Fruit fly (Drosophila melanogaster) whole organism, embryonic: ENCODE data around the gene CG14153.

ENCODE experiments used
- CG18011 ChIP-seq: fragments of 200-800 bp; sonication (Bioruptor generic); optimal IDR thresholded peaks from 2 replicates; lab custom pipeline; 2017; ENCODE audit warnings: missing biosample characterization, missing genetic modification characterization, mild to moderate bottlenecking, moderate library complexity, missing genotype
- CG18619 ChIP-seq: fragments of 200-800 bp; sonication (Bioruptor generic); optimal IDR thresholded peaks from 3 replicates; lab custom pipeline; 2017; ENCODE audit warnings: missing biosample characterization, mild to moderate bottlenecking, missing genetic modification characterization
- CG6765 ChIP-seq: fragments of 200-800 bp; sonication (Bioruptor generic); optimal IDR thresholded peaks from 3 replicates; lab custom pipeline; 2017; ENCODE audit warnings: missing biosample characterization, mild to moderate bottlenecking, missing genetic modification characterization
- CG8388 ChIP-seq: fragments of 200-800 bp; sonication (Bioruptor generic); optimal IDR thresholded peaks from 2 replicates; lab custom pipeline; 2019; ENCODE audit warnings: missing biosample characterization, mild to moderate bottlenecking, missing genetic modification characterization, moderate library complexity
- CG9609 ChIP-seq: fragments of 200-800 bp; sonication (Bioruptor generic); optimal IDR thresholded peaks from 3 replicates; lab custom pipeline; 2016; ENCODE audit warnings: missing biosample characterization, missing genetic modification characterization
- CG9797 ChIP-seq: fragments of 200-800 bp; sonication (Bioruptor generic); optimal IDR thresholded peaks from 3 replicates; lab custom pipeline; 2018; ENCODE audit warnings: missing biosample characterization, mild to moderate bottlenecking, missing genetic modification characterization
- dan ChIP-seq: fragments of 200-800 bp; sonication (Bioruptor generic); IDR thresholded peaks from 2 replicates; pipeline ENCODE4 v1.3.6; 2022; ENCODE audit warnings: missing biosample characterization, missing genetic modification characterization
- ham ChIP-seq: fragments of 200-800 bp; sonication (Bioruptor generic); IDR thresholded peaks from 2 replicates; pipeline ENCODE4 v1.3.6; 2022; ENCODE audit warnings: missing biosample characterization, missing genetic modification characterization
- vnd ChIP-seq: fragments of 200-800 bp; sonication (Bioruptor generic); IDR thresholded peaks from 3 replicates; pipeline ENCODE4 v1.3.6; 2022; ENCODE audit warnings: missing biosample characterization, missing genetic modification characterization; ENCODE audit not compliant: partially characterized antibody

- TF ChIP-seq CG9609 (GFP tag; lab: Kevin White, UChicago): no peak
- peak; percentile 20 for TF ChIP-seq CG18619 (GFP tag; lab: Kevin White, UChicago)
- peak; percentile 36 for TF ChIP-seq CG18011 (GFP tag; lab: Kevin White, UChicago)
- TF ChIP-seq CG6765 (GFP tag; lab: Kevin White, UChicago): peak; percentile 66
- TF ChIP-seq CG8388 (GFP tag; lab: Kevin White, UChicago): peak; percentile 62
- TF ChIP-seq dan: no peak
- no peak for TF ChIP-seq vnd
- TF ChIP-seq ham (GFP tag; lab: Robert Waterston, UW): no peak
- no peak for TF ChIP-seq CG9797 (GFP tag; lab: Kevin White, UChicago)
Observed at dm6 chr3L:10679711-10680154, 36.4 kb downstream of the CG14153 start.
